Fruit fly (Drosophila melanogaster) whole organism, embryonic: ENCODE results near the gene CG31957.

Source experiments
- ATbp ChIP-seq: fragments of 200-800 bp; sonication (Bioruptor generic); optimal IDR thresholded peaks from 2 replicates; lab custom pipeline; 2017; ENCODE audit warnings: missing biosample characterization, mild to moderate bottlenecking, missing genetic modification characterization, missing genetic modification reagents
- Bdp1 ChIP-seq: fragments of 200-800 bp; sonication (Bioruptor generic); optimal IDR thresholded peaks from 3 replicates; lab custom pipeline; 2016; ENCODE audit warnings: missing biosample characterization, missing genetic modification characterization
- BtbVII ChIP-seq: fragments of 200-800 bp; sonication (Bioruptor generic); optimal IDR thresholded peaks from 3 replicates; lab custom pipeline; 2017; ENCODE audit warnings: missing biosample characterization, mild to moderate bottlenecking, missing genetic modification characterization
- CG12071 ChIP-seq: fragments of 200-800 bp; sonication (Bioruptor generic); optimal IDR thresholded peaks from 3 replicates; lab custom pipeline; 2018; ENCODE audit warnings: missing biosample characterization, mild to moderate bottlenecking, missing genetic modification characterization
- CG1233 ChIP-seq: fragments of 200-800 bp; sonication (Bioruptor generic); optimal IDR thresholded peaks from 4 replicates; lab custom pipeline; 2018; ENCODE audit warnings: missing biosample characterization, mild to moderate bottlenecking, missing genetic modification characterization
- CG13624 ChIP-seq: fragments of 200-800 bp; sonication (Bioruptor generic); optimal IDR thresholded peaks from 2 replicates; lab custom pipeline; 2016; ENCODE audit warnings: missing biosample characterization, missing genetic modification characterization
- CG17385 ChIP-seq: fragments of 200-800 bp; sonication (Bioruptor generic); optimal IDR thresholded peaks from 3 replicates; lab custom pipeline; 2018; ENCODE audit warnings: missing biosample characterization, mild to moderate bottlenecking, missing genetic modification characterization
- CG2116 ChIP-seq: fragments of 200-800 bp; sonication (Bioruptor generic); optimal IDR thresholded peaks from 3 replicates; lab custom pipeline; 2018; ENCODE audit warnings: missing biosample characterization, mild to moderate bottlenecking, missing genetic modification characterization
- CG2889 ChIP-seq: fragments of 200-800 bp; sonication (Bioruptor generic); IDR thresholded peaks from 3 replicates; pipeline ENCODE4 v1.3.6; 2022; ENCODE audit warnings: missing biosample characterization, missing genetic modification characterization
- CG31224 ChIP-seq: fragments of 200-800 bp; sonication (Bioruptor generic); IDR thresholded peaks from 2 replicates; pipeline ENCODE4 v1.3.6; 2022; ENCODE audit warnings: missing biosample characterization, missing genetic modification characterization
- CG34224 ChIP-seq: fragments of 200-800 bp; sonication (Bioruptor generic); IDR thresholded peaks from 3 replicates; pipeline ENCODE4 v1.3.6; 2022; ENCODE audit warnings: missing biosample characterization, missing genetic modification characterization; ENCODE audit not compliant: partially characterized antibody
- CG3838 ChIP-seq: fragments of 200-800 bp; sonication (Bioruptor generic); optimal IDR thresholded peaks from 3 replicates; lab custom pipeline; 2016; ENCODE audit warnings: missing biosample characterization, missing genetic modification characterization
- CG4282 ChIP-seq: fragments of 200-800 bp; sonication (Bioruptor generic); optimal IDR thresholded peaks from 2 replicates; lab custom pipeline; 2016; ENCODE audit warnings: missing biosample characterization, missing genetic modification characterization
- CG4404 ChIP-seq: fragments of 200-800 bp; sonication (Bioruptor generic); IDR thresholded peaks from 2 replicates; pipeline ENCODE4 v1.3.6; 2022; ENCODE audit warnings: missing biosample characterization, missing genetic modification characterization
- CG4617 ChIP-seq: fragments of 200-800 bp; sonication (Bioruptor generic); optimal IDR thresholded peaks from 3 replicates; lab custom pipeline; 2016; ENCODE audit warnings: missing biosample characterization, missing genetic modification characterization, borderline replicate concordance
- CG6683 ChIP-seq: fragments of 200-800 bp; sonication (Bioruptor generic); optimal IDR thresholded peaks from 2 replicates; lab custom pipeline; 2017; ENCODE audit warnings: missing biosample characterization, mild to moderate bottlenecking, missing genetic modification characterization, missing genetic modification reagents
- CG6689 ChIP-seq: fragments of 200-800 bp; sonication (Bioruptor generic); IDR thresholded peaks from 2 replicates; pipeline ENCODE4 v1.3.6; 2022; ENCODE audit warnings: missing biosample characterization, missing genetic modification characterization
- CG6791 ChIP-seq: fragments of 200-800 bp; sonication (Bioruptor generic); IDR thresholded peaks from 3 replicates; pipeline ENCODE4 v1.3.6; 2022; ENCODE audit warnings: missing biosample characterization, missing genetic modification characterization; ENCODE audit not compliant: partially characterized antibody
- CG7745 ChIP-seq: fragments of 200-800 bp; sonication (Bioruptor generic); optimal IDR thresholded peaks from 2 replicates; lab custom pipeline; 2018; ENCODE audit warnings: missing biosample characterization, mild to moderate bottlenecking, missing genetic modification characterization, moderate library complexity
- CG8089 ChIP-seq: fragments of 200-800 bp; sonication (Bioruptor generic); optimal IDR thresholded peaks from 3 replicates; lab custom pipeline; 2016; ENCODE audit warnings: missing biosample characterization, missing genetic modification characterization
- CG8924 ChIP-seq: fragments of 200-800 bp; optimal IDR thresholded peaks from 3 replicates; lab custom pipeline; 2019; ENCODE audit warnings: missing biosample characterization, mild to moderate bottlenecking, missing genetic modification characterization, moderate library complexity
- Camta ChIP-seq: fragments of 200-800 bp; sonication (Bioruptor generic); optimal IDR thresholded peaks from 2 replicates; lab custom pipeline; 2016; ENCODE audit warnings: missing biosample characterization, missing genetic modification characterization
- Dfd ChIP-seq, 2 experiments: fragments of >200 bp; optimal IDR thresholded peaks; 2 replicates each; lab custom pipeline; 2017; ENCODE audit warnings: missing biosample characterization in 2 of 2, missing genetic modification characterization in 2 of 2
- Fer2 ChIP-seq: fragments of 200-800 bp; sonication (Bioruptor generic); optimal IDR thresholded peaks from 2 replicates; lab custom pipeline; 2018; ENCODE audit warnings: missing biosample characterization, mild to moderate bottlenecking, missing genetic modification characterization, moderate library complexity
- Fer3 ChIP-seq: fragments of 200-800 bp; sonication (Bioruptor generic); optimal IDR thresholded peaks from 2 replicates; lab custom pipeline; 2018; ENCODE audit warnings: missing biosample characterization, mild to moderate bottlenecking, missing genetic modification characterization, moderate library complexity
- H15 ChIP-seq: fragments of 200-800 bp; sonication (Bioruptor generic); IDR thresholded peaks from 3 replicates; pipeline ENCODE4 v1.3.6; 2022; ENCODE audit warnings: missing biosample characterization, missing genetic modification characterization
- H2.0 ChIP-seq: fragments of 200-800 bp; sonication (Bioruptor generic); IDR thresholded peaks from 2 replicates; pipeline ENCODE4 v1.3.6; 2022; ENCODE audit warnings: missing biosample characterization, missing genetic modification characterization
- HLH54F ChIP-seq: fragments of 200-800 bp; sonication (Bioruptor generic); optimal IDR thresholded peaks from 3 replicates; lab custom pipeline; 2016; ENCODE audit warnings: missing biosample characterization, missing genetic modification characterization
- HLHmδ ChIP-seq: fragments of 200-800 bp; sonication (Bioruptor generic); optimal IDR thresholded peaks from 2 replicates; lab custom pipeline; 2018; ENCODE audit warnings: missing biosample characterization, mild to moderate bottlenecking, missing genetic modification characterization, moderate library complexity
- Hr51 ChIP-seq, 2 experiments: fragments of 200-800 bp; sonication (Bioruptor generic); optimal IDR thresholded peaks; 2 replicates in 1 of 2; 3 replicates in 1 of 2; lab custom pipeline; 2016 to 2018; ENCODE audit warnings: missing biosample characterization in 2 of 2, missing genetic modification characterization in 2 of 2, mild to moderate bottlenecking in 1 of 2, moderate library complexity in 1 of 2
- Jarid2 ChIP-seq: fragments of 200-800 bp; sonication (Bioruptor generic); optimal IDR thresholded peaks from 3 replicates; lab custom pipeline; 2017; ENCODE audit warnings: mild to moderate bottlenecking, missing biosample characterization, missing genetic modification reagents, missing genetic modification characterization
- NK7.1 ChIP-seq: fragments of 200-800 bp; sonication (Bioruptor generic); optimal IDR thresholded peaks from 3 replicates; lab custom pipeline; 2016; ENCODE audit warnings: missing biosample characterization, missing genetic modification characterization
- Opbp ChIP-seq: fragments of 200-800 bp; sonication (Bioruptor generic); IDR thresholded peaks from 3 replicates; pipeline ENCODE4 v1.3.6; 2022; ENCODE audit warnings: missing biosample characterization, missing genetic modification characterization; ENCODE audit not compliant: partially characterized antibody
- bab2 ChIP-seq: fragments of 200-800 bp; sonication (Bioruptor generic); optimal IDR thresholded peaks from 2 replicates; lab custom pipeline; 2016; ENCODE audit warnings: missing biosample characterization, missing genetic modification characterization
- caup ChIP-seq: fragments of 200-800 bp; sonication (Bioruptor generic); optimal IDR thresholded peaks from 3 replicates; lab custom pipeline; 2017; ENCODE audit warnings: missing biosample characterization, mild to moderate bottlenecking, missing genetic modification characterization, moderate library complexity; ENCODE audit not compliant: severe bottlenecking
- eve ChIP-seq, 2 experiments: fragments of >200 bp; optimal IDR thresholded peaks; 2 replicates each; lab custom pipeline; 2017; ENCODE audit warnings: missing biosample characterization in 2 of 2, missing genetic modification characterization in 2 of 2
- h ChIP-seq: fragments of >200 bp; optimal IDR thresholded peaks from 2 replicates; lab custom pipeline; 2017
- hb ChIP-seq: fragments of 200-800 bp; sonication (Bioruptor generic); IDR thresholded peaks from 3 replicates; pipeline ENCODE4 v1.3.6; 2022; ENCODE audit warnings: missing biosample characterization, missing genetic modification characterization; ENCODE audit not compliant: partially characterized antibody
- luna ChIP-seq: fragments of 200-800 bp; sonication (Bioruptor generic); optimal IDR thresholded peaks from 2 replicates; lab custom pipeline; 2016; ENCODE audit warnings: missing biosample characterization, missing genetic modification characterization
- mirr ChIP-seq: fragments of 200-800 bp; sonication (Bioruptor generic); optimal IDR thresholded peaks from 3 replicates; lab custom pipeline; 2018; ENCODE audit warnings: missing biosample characterization, mild to moderate bottlenecking, missing genetic modification characterization
- pan ChIP-seq, 4 experiments: fragments of >200 bp in 3 of 4; fragments of 200-800 bp in 1 of 4; sonication (Bioruptor generic) in 1 of 4; optimal IDR thresholded peaks in 3 of 4; IDR thresholded peaks in 1 of 4; 2 replicates each; pipeline versions ENCODE4 v1.3.6 to Lab custom; 2017 to 2022; ENCODE audit warnings: missing biosample characterization in 2 of 4, missing genetic modification characterization in 2 of 4, mixed read lengths in 1 of 4
- schlank ChIP-seq: fragments of 200-800 bp; sonication (Bioruptor generic); optimal IDR thresholded peaks from 2 replicates; lab custom pipeline; 2018; ENCODE audit warnings: missing biosample characterization, mild to moderate bottlenecking, missing genetic modification characterization
- sd ChIP-seq: fragments of 200-800 bp; sonication (Bioruptor generic); optimal IDR thresholded peaks from 3 replicates; lab custom pipeline; 2018; ENCODE audit warnings: missing biosample characterization, mild to moderate bottlenecking, missing genetic modification characterization, moderate library complexity
- sens-2 ChIP-seq: fragments of 200-800 bp; sonication (Bioruptor generic); IDR thresholded peaks from 2 replicates; pipeline ENCODE4 v1.3.6; 2022; ENCODE audit warnings: missing biosample characterization, missing genetic modification characterization
- shn ChIP-seq: fragments of 200-800 bp; sonication (Bioruptor generic); optimal IDR thresholded peaks from 3 replicates; lab custom pipeline; 2016; ENCODE audit warnings: missing biosample characterization, missing genetic modification characterization
- slbo ChIP-seq: fragments of 200-800 bp; sonication (Bioruptor generic); IDR thresholded peaks from 2 replicates; pipeline ENCODE4 v1.3.6; 2022; ENCODE audit warnings: missing biosample characterization, missing genetic modification characterization
- ssp ChIP-seq: fragments of 200-800 bp; sonication (Bioruptor generic); IDR thresholded peaks from 2 replicates; pipeline ENCODE4 v1.3.6; 2022; ENCODE audit warnings: missing biosample characterization, missing genetic modification characterization
- trem ChIP-seq: fragments of 200-800 bp; optimal IDR thresholded peaks from 3 replicates; lab custom pipeline; 2019; ENCODE audit warnings: missing biosample characterization, mild to moderate bottlenecking, missing genetic modification characterization, moderate library complexity
- unc-4 ChIP-seq: fragments of 200-800 bp; sonication (Bioruptor generic); IDR thresholded peaks from 2 replicates; pipeline ENCODE4 v1.3.6; 2022; ENCODE audit warnings: missing biosample characterization, missing genetic modification characterization; ENCODE audit not compliant: partially characterized antibody
- wdn ChIP-seq: fragments of 200-800 bp; sonication (Bioruptor generic); IDR thresholded peaks from 2 replicates; pipeline ENCODE4 v1.3.6; 2022; ENCODE audit warnings: missing biosample characterization, missing genetic modification characterization
- z ChIP-seq: fragments of 200-800 bp; sonication (Bioruptor generic); IDR thresholded peaks from 3 replicates; pipeline ENCODE4 v1.3.6; 2022; ENCODE audit warnings: missing biosample characterization, missing genetic modification characterization

The CG31957 gene

dm6 chr2L:3861388-3861787, 10.9 kb downstream of the CG31957 start (continued):
- TF ChIP-seq eve (GFP tag; optimal IDR thresholded peaks at IDR 0.05; lab: Kevin White, UChicago) (peak in 1 of 2 experiments; percentile 86), HLH54F (GFP tag; lab: Kevin White, UChicago) (no peak), sd (tag; lab: Kevin White, UChicago) (no peak), CG13624 (GFP tag; lab: Kevin White, UChicago) (no peak), Opbp (GFP tag; lab: Robert Waterston, UW) (no peak), CG2116 (GFP tag; lab: Kevin White, UChicago) (no peak), CG8924 (peak; percentile 80), z (no peak), trem (tag; lab: Kevin White, UChicago) (peak; percentile 54), BtbVII (no peak), CG4282 (GFP tag; lab: Kevin White, UChicago) (no peak), NK7.1 (GFP tag; lab: Kevin White, UChicago) (no peak), mirr (GFP tag; lab: Kevin White, UChicago) (no peak), Bdp1 (peak; percentile 43), Fer3 (tag; lab: Kevin White, UChicago) (no peak), caup (no peak), CG7745 (peak; percentile 29), CG1233 (no peak), CG17385 (no peak), Jarid2 (GFP tag; lab: Kevin White, UChicago) (no peak), CG2889 (GFP tag; lab: Robert Waterston, UW) (no peak), ATbp (GFP tag; lab: Kevin White, UChicago) (no peak), luna (GFP tag; lab: Kevin White, UChicago) (no peak), CG12071 (GFP tag; lab: Kevin White, UChicago) (no peak), H2.0 (GFP tag; lab: Robert Waterston, UW) (peak; percentile 24; the same call in 1 of the 2 replicates), slbo (GFP tag; lab: Robert Waterston, UW) (no peak), CG6791 (GFP tag; lab: Robert Waterston, UW) (no peak), wdn (GFP tag; lab: Robert Waterston, UW) (no peak), Dfd (GFP tag; optimal IDR thresholded peaks at IDR 0.05; lab: Kevin White, UChicago) (no peak), CG4404 (peak; percentile 88), CG31224 (no peak), unc-4 (no peak), CG4617 (GFP tag; lab: Kevin White, UChicago) (no peak), sens-2 (GFP tag; lab: Robert Waterston, UW) (0 out of 2 replicates have a peak, but pooled peaks have one; percentile 33), Fer2 (tag; lab: Kevin White, UChicago) (no peak), H15 (GFP tag; lab: Robert Waterston, UW) (no peak), CG34224 (no peak), h (lab: Kevin White, UChicago) (no peak), ssp (GFP tag; lab: Robert Waterston, UW) (no peak), CG8089 (peak; percentile 36), schlank (no peak), CG6689 (GFP tag; lab: Robert Waterston, UW) (peak; percentile 42; the same call in 1 of the 2 replicates), shn (GFP tag; lab: Kevin White, UChicago) (no peak), HLHmδ (GFP tag; lab: Kevin White, UChicago) (no peak), bab2 (no peak), Camta (GFP tag; lab: Kevin White, UChicago) (peak; percentile 7), Hr51 (GFP tag; optimal IDR thresholded peaks at IDR 0.05; lab: Kevin White, UChicago) (peak in 1 of 2 experiments; percentile 54), CG6683 (GFP tag; lab: Kevin White, UChicago) (no peak), pan (optimal IDR thresholded peaks at IDR 0.05; lab: Kevin White, UChicago) (no peak), pan (GFP tag; optimal IDR thresholded peaks at IDR 0.05 in 1 of 2, IDR thresholded peaks at IDR 0.05 in 1 of 2) (no peak), CG3838 (GFP tag; lab: Kevin White, UChicago) (no peak), hb (GFP tag; lab: Robert Waterston, UW) (no peak)
